Worm (Caenorhabditis elegans) whole organism, early embryonic: ENCODE results near the gene C07H6.9.
"Not testable (repeated sequence)": the region's sequence is repeated elsewhere in the genome, so short reads cannot be mapped to it uniquely, and the experiment has no call there.

ENCODE experiments used
- B0310.2 ChIP-seq: sonication (generic microtip); optimal IDR thresholded peaks from 2 replicates; lab custom pipeline; 2016; ENCODE audit warnings: mild to moderate bottlenecking, missing genetic modification characterization, missing compliant biosample characterization
- F13C5.2 ChIP-seq: sonication (generic microtip); optimal IDR thresholded peaks from 2 replicates; lab custom pipeline; 2017; ENCODE audit warnings: mild to moderate bottlenecking, missing genetic modification characterization, inconsistent platforms, missing compliant biosample characterization
- aly-1 ChIP-seq: sonication (generic microtip); optimal IDR thresholded peaks from 2 replicates; lab custom pipeline; 2016; ENCODE audit warnings: missing genetic modification characterization, missing compliant biosample characterization
- ama-1 ChIP-seq: fragments of 150-350 bp; optimal IDR thresholded peaks from 2 replicates; lab custom pipeline; 2014
- ceh-13 ChIP-seq: fragments of 200-800 bp; sonication (Bioruptor generic); optimal IDR thresholded peaks from 2 replicates; lab custom pipeline; 2018; ENCODE audit warnings: mild to moderate bottlenecking, missing genetic modification characterization, missing compliant biosample characterization
- ceh-36 ChIP-seq: sonication (generic microtip); optimal IDR thresholded peaks from 2 replicates; lab custom pipeline; 2016; ENCODE audit warnings: missing genetic modification characterization, inconsistent platforms, missing compliant biosample characterization
- ets-7 ChIP-seq: sonication (generic microtip); optimal IDR thresholded peaks from 2 replicates; lab custom pipeline; 2016; ENCODE audit warnings: missing genotype, missing genetic modification characterization, missing compliant biosample characterization
- flt-1 ChIP-seq: fragments of 200-800 bp; sonication (Bioruptor generic); IDR thresholded peaks from 2 replicates; pipeline ENCODE4 v1.3.6; 2022; ENCODE audit warnings: missing genetic modification characterization, missing compliant biosample characterization
- hmbx-1 ChIP-seq: sonication (generic microtip); optimal IDR thresholded peaks from 2 replicates; lab custom pipeline; 2016; ENCODE audit warnings: mild to moderate bottlenecking, missing genetic modification characterization, missing compliant biosample characterization
- hmg-4 ChIP-seq: fragments of 200-800 bp; sonication (Bioruptor generic); optimal IDR thresholded peaks from 2 replicates; lab custom pipeline; 2018; ENCODE audit warnings: mild to moderate bottlenecking, missing genetic modification characterization, missing compliant biosample characterization
- hnd-1 ChIP-seq: sonication (generic microtip); optimal IDR thresholded peaks from 2 replicates; lab custom pipeline; 2016; ENCODE audit warnings: missing genetic modification characterization, missing compliant biosample characterization
- pes-1 ChIP-seq: fragments of 200-800 bp; sonication (Bioruptor generic); IDR thresholded peaks from 2 replicates; pipeline ENCODE4 v1.3.6; 2022; ENCODE audit warnings: missing genetic modification reagents, missing genetic modification characterization, missing compliant biosample characterization
- scrt-1 ChIP-seq: fragments of 200-800 bp; sonication (Bioruptor generic); IDR thresholded peaks from 2 replicates; pipeline ENCODE4 v1.3.6; 2022; ENCODE audit warnings: missing genetic modification characterization, missing compliant biosample characterization
- sea-1 ChIP-seq: fragments of 200-800 bp; sonication (Bioruptor generic); conservative IDR thresholded peaks from 2 replicates; pipeline ENCODE4 v1.3.6; 2022; ENCODE audit warnings: missing genetic modification characterization, missing compliant biosample characterization
- tbx-11 ChIP-seq: fragments of 200-800 bp; sonication (Bioruptor generic); IDR thresholded peaks from 2 replicates; pipeline ENCODE4 v1.3.6; 2022; ENCODE audit warnings: missing genetic modification characterization, missing compliant biosample characterization
- tbx-37 ChIP-seq: fragments of 200-800 bp; sonication (Bioruptor generic); conservative IDR thresholded peaks from 2 replicates; pipeline ENCODE4 v1.3.6; 2022; ENCODE audit warnings: missing genetic modification reagents, missing genetic modification characterization, missing compliant biosample characterization
- tra-4 ChIP-seq: sonication (generic microtip); optimal IDR thresholded peaks from 2 replicates; lab custom pipeline; 2017; ENCODE audit warnings: missing genetic modification characterization, missing compliant biosample characterization

C07H6.9 gene

ce11 chrIII:7494850-7495314, 4.4 kb downstream of the C07H6.9 start:
- TF ChIP-seq hmbx-1 (tag; lab: Kevin White, UChicago) = no peak
- no peak for TF ChIP-seq hnd-1 (tag; lab: Kevin White, UChicago)
- TF ChIP-seq pes-1 (GFP tag; lab: Robert Waterston, UW) = no peak
- TF ChIP-seq tra-4 = no peak
- no peak for TF ChIP-seq ets-7 (tag; lab: Kevin White, UChicago)
- TF ChIP-seq ceh-36 (tag; lab: Kevin White, UChicago) = no peak
- no peak for TF ChIP-seq ceh-13
- TF ChIP-seq ama-1 = no peak
- no peak for TF ChIP-seq flt-1 (GFP tag; lab: Robert Waterston, UW)
- no peak for TF ChIP-seq tbx-11 (GFP tag; lab: Robert Waterston, UW)
- TF ChIP-seq hmg-4 (GFP tag; lab: Kevin White, UChicago) = no peak
- no peak for TF ChIP-seq B0310.2 (tag; lab: Kevin White, UChicago)

- no peak for TF ChIP-seq ceh-13
- no peak for TF ChIP-seq hmg-4 (GFP tag; lab: Kevin White, UChicago)
- no peak for TF ChIP-seq tra-4
- no peak for TF ChIP-seq pes-1 (GFP tag; lab: Robert Waterston, UW)
- TF ChIP-seq flt-1 (GFP tag; lab: Robert Waterston, UW) = no peak
- TF ChIP-seq sea-1 (GFP tag; lab: Robert Waterston, UW) = no peak
- no peak for TF ChIP-seq hnd-1 (tag; lab: Kevin White, UChicago)
- TF ChIP-seq B0310.2 (tag; lab: Kevin White, UChicago) = no peak
- TF ChIP-seq scrt-1 (GFP tag; lab: Robert Waterston, UW) = no peak
- TF ChIP-seq tbx-11 (GFP tag; lab: Robert Waterston, UW) = no peak
Measured at ce11 chrIII:7491931-7492330, 7.3 kb downstream of the C07H6.9 start.

- TF ChIP-seq tra-4 = no peak
- no peak for TF ChIP-seq hmbx-1 (tag; lab: Kevin White, UChicago)
- TF ChIP-seq flt-1 (GFP tag; lab: Robert Waterston, UW) = no peak
Measured at ce11 chrIII:7490061-7490460, 9.2 kb downstream of the C07H6.9 start.

ce11 chrIII:7489055-7489534, 10.2 kb downstream of the C07H6.9 start, which contains the start of gene mup-4:
TSS of gene mup-4 (minus strand) at chrIII:7489105.
- no peak for TF ChIP-seq ets-7 (tag; lab: Kevin White, UChicago)
- no peak for TF ChIP-seq hnd-1 (tag; lab: Kevin White, UChicago)
- TF ChIP-seq ceh-36 (tag; lab: Kevin White, UChicago) = no peak

ce11 chrIII:7488303-7488702, 11.0 kb downstream of the C07H6.9 start:
- TF ChIP-seq tbx-11 (GFP tag; lab: Robert Waterston, UW) = no peak
- TF ChIP-seq B0310.2 (tag; lab: Kevin White, UChicago) = no peak
- TF ChIP-seq hmbx-1 (tag; lab: Kevin White, UChicago) = no peak
- no peak for TF ChIP-seq tbx-37
- no peak for TF ChIP-seq hnd-1 (tag; lab: Kevin White, UChicago)
- TF ChIP-seq pes-1 (GFP tag; lab: Robert Waterston, UW) = no peak
- TF ChIP-seq scrt-1 (GFP tag; lab: Robert Waterston, UW) = no peak
- no peak for TF ChIP-seq flt-1 (GFP tag; lab: Robert Waterston, UW)
- no peak for TF ChIP-seq ets-7 (tag; lab: Kevin White, UChicago)
- no peak for TF ChIP-seq ceh-13
- TF ChIP-seq sea-1 (GFP tag; lab: Robert Waterston, UW) = no peak

ce11 chrIII:7484765-7485164, 14.5 kb downstream of the C07H6.9 start:
- TF ChIP-seq scrt-1 (GFP tag; lab: Robert Waterston, UW) = no peak

- TF ChIP-seq aly-1 (tag; lab: Kevin White, UChicago) (no peak), tbx-37 (no peak), hmg-4 (GFP tag; lab: Kevin White, UChicago) (no peak), hmbx-1 (tag; lab: Kevin White, UChicago) (no peak), pes-1 (GFP tag; lab: Robert Waterston, UW) (no peak), tbx-11 (GFP tag; lab: Robert Waterston, UW) (no peak), F13C5.2 (tag; lab: Kevin White, UChicago) (no peak), flt-1 (GFP tag; lab: Robert Waterston, UW) (no peak), hnd-1 (tag; lab: Kevin White, UChicago) (no peak), B0310.2 (tag; lab: Kevin White, UChicago) (no peak), ama-1 (no peak), ceh-36 (tag; lab: Kevin White, UChicago) (no peak), ets-7 (tag; lab: Kevin White, UChicago) (no peak), ceh-13 (no peak), sea-1 (GFP tag; lab: Robert Waterston, UW) (no peak), tra-4 (no peak), scrt-1 (GFP tag; lab: Robert Waterston, UW) (no peak)
Measured at ce11 chrIII:7478932-7479331, 20.3 kb downstream of the C07H6.9 start.

ce11 chrIII:7468980-7469379, 30.3 kb downstream of the C07H6.9 start, which contains the start of gene H14A12.5:
TSS of gene H14A12.5 (minus strand) at chrIII:7469080.
- TF ChIP-seq tra-4; hmg-4 (GFP tag; lab: Kevin White, UChicago); tbx-11 (GFP tag; lab: Robert Waterston, UW): not testable (repeated sequence)
